Fruit fly (Drosophila melanogaster) whole organism, embryonic: ENCODE results near the gene CG2540.

Source experiments
- Bteb2 ChIP-seq: fragments of 200-800 bp; sonication (Bioruptor generic); optimal IDR thresholded peaks from 2 replicates; lab custom pipeline; 2016; ENCODE audit warnings: missing biosample characterization, missing genetic modification characterization
- CG10209 ChIP-seq: fragments of 200-800 bp; sonication (Bioruptor generic); optimal IDR thresholded peaks from 3 replicates; lab custom pipeline; 2017; ENCODE audit warnings: missing biosample characterization, mild to moderate bottlenecking, missing genetic modification characterization, missing genetic modification reagents
- CG10959 ChIP-seq: fragments of 200-800 bp; sonication (Bioruptor generic); IDR thresholded peaks from 2 replicates; pipeline ENCODE4 v1.3.6; 2022; ENCODE audit warnings: missing biosample characterization, missing genetic modification characterization
- CG11247 ChIP-seq: fragments of 200-800 bp; sonication (Bioruptor generic); IDR thresholded peaks from 2 replicates; pipeline ENCODE4 v1.3.6; 2022; ENCODE audit warnings: missing biosample characterization, missing genetic modification characterization
- CG11504 ChIP-seq: fragments of 200-800 bp; sonication (Bioruptor generic); optimal IDR thresholded peaks from 3 replicates; lab custom pipeline; 2019; ENCODE audit warnings: missing biosample characterization, mild to moderate bottlenecking, missing genetic modification characterization, moderate library complexity
- CG12219 ChIP-seq: fragments of 200-800 bp; sonication (Bioruptor generic); optimal IDR thresholded peaks from 3 replicates; lab custom pipeline; 2018; ENCODE audit warnings: missing biosample characterization, mild to moderate bottlenecking, missing genetic modification characterization
- CG13775 ChIP-seq: fragments of 200-800 bp; sonication (Bioruptor generic); optimal IDR thresholded peaks from 3 replicates; lab custom pipeline; 2017; ENCODE audit warnings: missing biosample characterization, mild to moderate bottlenecking, missing genetic modification characterization
- CG14667 ChIP-seq: fragments of 200-800 bp; sonication (Bioruptor generic); IDR thresholded peaks from 2 replicates; pipeline ENCODE4 v1.3.6; 2022; ENCODE audit warnings: missing biosample characterization, missing genetic modification characterization
- CG18764 ChIP-seq: fragments of 200-800 bp; sonication (Bioruptor generic); optimal IDR thresholded peaks from 3 replicates; lab custom pipeline; 2016; ENCODE audit warnings: missing biosample characterization, missing genetic modification characterization
- CG2712 ChIP-seq: fragments of 200-800 bp; optimal IDR thresholded peaks from 3 replicates; lab custom pipeline; 2019; ENCODE audit warnings: missing biosample characterization, mild to moderate bottlenecking, missing genetic modification characterization, moderate library complexity
- CG31224 ChIP-seq: fragments of 200-800 bp; sonication (Bioruptor generic); IDR thresholded peaks from 2 replicates; pipeline ENCODE4 v1.3.6; 2022; ENCODE audit warnings: missing biosample characterization, missing genetic modification characterization
- CG32772 ChIP-seq: fragments of 200-800 bp; sonication (Bioruptor generic); IDR thresholded peaks from 2 replicates; pipeline ENCODE4 v1.3.6; 2022; ENCODE audit warnings: missing biosample characterization, missing genetic modification characterization
- CG33213 ChIP-seq: fragments of 200-800 bp; sonication (Bioruptor generic); optimal IDR thresholded peaks from 3 replicates; lab custom pipeline; 2016; ENCODE audit warnings: missing biosample characterization, missing genetic modification characterization
- CG6765 ChIP-seq: fragments of 200-800 bp; sonication (Bioruptor generic); optimal IDR thresholded peaks from 3 replicates; lab custom pipeline; 2017; ENCODE audit warnings: missing biosample characterization, mild to moderate bottlenecking, missing genetic modification characterization
- CG7271 ChIP-seq: fragments of 200-800 bp; sonication (Bioruptor generic); optimal IDR thresholded peaks from 2 replicates; lab custom pipeline; 2018; ENCODE audit warnings: missing biosample characterization, mild to moderate bottlenecking, missing genetic modification characterization, moderate library complexity
- CG7786 ChIP-seq: fragments of 200-800 bp; sonication (Bioruptor generic); optimal IDR thresholded peaks from 2 replicates; lab custom pipeline; 2016; ENCODE audit warnings: missing biosample characterization, missing genetic modification characterization
- CG8290 ChIP-seq, 3 experiments: fragments of 200-800 bp; sonication (Bioruptor generic); optimal IDR thresholded peaks; 2 replicates each; lab custom pipeline; 2016 to 2019; ENCODE audit warnings: missing biosample characterization in 3 of 3, missing genetic modification characterization in 3 of 3, mild to moderate bottlenecking in 2 of 3, moderate library complexity in 1 of 3
- Deaf1 ChIP-seq: fragments of 200-800 bp; optimal IDR thresholded peaks from 3 replicates; lab custom pipeline; 2019; ENCODE audit warnings: missing biosample characterization, mild to moderate bottlenecking, missing genetic modification characterization, moderate library complexity
- Fer1 ChIP-seq: fragments of 200-800 bp; sonication (Bioruptor generic); optimal IDR thresholded peaks from 2 replicates; lab custom pipeline; 2017; ENCODE audit warnings: missing biosample characterization, mild to moderate bottlenecking, missing genetic modification characterization
- Gug ChIP-seq: fragments of 200-800 bp; sonication (Bioruptor generic); IDR thresholded peaks from 4 replicates; pipeline ENCODE4 v1.3.6; 2022; ENCODE audit warnings: missing biosample characterization, missing genetic modification characterization
- HmgD ChIP-seq: fragments of 200-800 bp; sonication (Bioruptor generic); optimal IDR thresholded peaks from 3 replicates; lab custom pipeline; 2016; ENCODE audit warnings: missing biosample characterization, missing genetic modification characterization
- Hmr ChIP-seq: fragments of 200-800 bp; sonication (Bioruptor generic); optimal IDR thresholded peaks from 3 replicates; lab custom pipeline; 2017; ENCODE audit warnings: mild to moderate bottlenecking, missing biosample characterization, missing genetic modification reagents, missing genetic modification characterization
- Max ChIP-seq: fragments of 200-800 bp; sonication (Bioruptor generic); optimal IDR thresholded peaks from 2 replicates; lab custom pipeline; 2016; ENCODE audit warnings: missing biosample characterization, mild to moderate bottlenecking, missing genetic modification characterization
- NFAT ChIP-seq: fragments of 200-800 bp; sonication (Bioruptor generic); IDR thresholded peaks from 2 replicates; pipeline ENCODE4 v1.3.6; 2022; ENCODE audit warnings: missing biosample characterization, missing genetic modification characterization
- Ptx1 ChIP-seq: fragments of 200-800 bp; sonication (Bioruptor generic); IDR thresholded peaks from 2 replicates; pipeline ENCODE4 v1.3.6; 2022; ENCODE audit warnings: missing biosample characterization, missing genetic modification characterization
- Sry-δ ChIP-seq: fragments of 200-800 bp; sonication (Bioruptor generic); optimal IDR thresholded peaks from 2 replicates; lab custom pipeline; 2016; ENCODE audit warnings: missing biosample characterization, missing genetic modification characterization
- Usf ChIP-seq: fragments of 200-800 bp; sonication (Bioruptor generic); optimal IDR thresholded peaks from 2 replicates; lab custom pipeline; 2017; ENCODE audit warnings: missing genotype, missing biosample characterization, missing genetic modification characterization
- Vsx1 ChIP-seq: fragments of 200-800 bp; sonication (Bioruptor generic); optimal IDR thresholded peaks from 2 replicates; lab custom pipeline; 2017; ENCODE audit warnings: missing biosample characterization, mild to moderate bottlenecking, missing genetic modification characterization, missing genetic modification reagents
- ab ChIP-seq: fragments of 200-800 bp; sonication (Bioruptor generic); optimal IDR thresholded peaks from 2 replicates; lab custom pipeline; 2016; ENCODE audit warnings: missing biosample characterization, missing genetic modification characterization
- ac ChIP-seq: fragments of 200-800 bp; sonication (Bioruptor generic); optimal IDR thresholded peaks from 3 replicates; lab custom pipeline; 2017; ENCODE audit warnings: missing biosample characterization, mild to moderate bottlenecking, missing genetic modification characterization
- aop ChIP-seq: fragments of 200-800 bp; sonication (Bioruptor generic); IDR thresholded peaks from 2 replicates; pipeline ENCODE4 v1.3.6; 2022; ENCODE audit warnings: missing biosample characterization, missing genetic modification characterization
- bbx ChIP-seq: fragments of 200-800 bp; sonication (Bioruptor generic); IDR thresholded peaks from 2 replicates; pipeline ENCODE4 v1.3.6; 2022; ENCODE audit warnings: missing biosample characterization, missing genetic modification characterization; ENCODE audit not compliant: partially characterized antibody
- da ChIP-seq: fragments of 200-800 bp; sonication (Bioruptor generic); optimal IDR thresholded peaks from 2 replicates; lab custom pipeline; 2016; ENCODE audit warnings: missing biosample characterization, missing genetic modification characterization
- en ChIP-seq: fragments of 200-800 bp; sonication (Bioruptor generic); optimal IDR thresholded peaks from 2 replicates; lab custom pipeline; 2016; ENCODE audit warnings: missing biosample characterization, missing genetic modification characterization
- eve ChIP-seq, 2 experiments: fragments of >200 bp; optimal IDR thresholded peaks; 2 replicates each; lab custom pipeline; 2017; ENCODE audit warnings: missing biosample characterization in 2 of 2, missing genetic modification characterization in 2 of 2
- gcm ChIP-seq: fragments of 200-800 bp; sonication (Bioruptor generic); optimal IDR thresholded peaks from 2 replicates; lab custom pipeline; 2019; ENCODE audit warnings: missing biosample characterization, mild to moderate bottlenecking, missing genetic modification characterization, moderate library complexity
- gfzf ChIP-seq: fragments of 200-800 bp; sonication (Bioruptor generic); optimal IDR thresholded peaks from 2 replicates; lab custom pipeline; 2016; ENCODE audit warnings: missing biosample characterization, mild to moderate bottlenecking, missing genetic modification characterization, moderate library complexity
- gsb-n ChIP-seq: fragments of 200-800 bp; sonication (Bioruptor generic); optimal IDR thresholded peaks from 3 replicates; lab custom pipeline; 2018; ENCODE audit warnings: missing biosample characterization, mild to moderate bottlenecking, missing genetic modification characterization
- hbn ChIP-seq: fragments of 200-800 bp; sonication (Bioruptor generic); IDR thresholded peaks from 2 replicates; pipeline ENCODE4 v1.3.6; 2022; ENCODE audit warnings: missing biosample characterization, missing genetic modification characterization; ENCODE audit not compliant: partially characterized antibody
- hth ChIP-seq: fragments of >200 bp; optimal IDR thresholded peaks from 2 replicates; lab custom pipeline; 2017; ENCODE audit warnings: inconsistent platforms
- nmo ChIP-seq: fragments of 200-800 bp; sonication (Bioruptor generic); optimal IDR thresholded peaks from 2 replicates; lab custom pipeline; 2018; ENCODE audit warnings: missing biosample characterization, mild to moderate bottlenecking, missing genetic modification characterization, moderate library complexity
- row ChIP-seq: fragments of 200-800 bp; sonication (Bioruptor generic); IDR thresholded peaks from 3 replicates; pipeline ENCODE4 v1.3.6; 2022; ENCODE audit warnings: missing biosample characterization, missing genetic modification characterization
- schlank ChIP-seq: fragments of 200-800 bp; sonication (Bioruptor generic); optimal IDR thresholded peaks from 2 replicates; lab custom pipeline; 2018; ENCODE audit warnings: missing biosample characterization, mild to moderate bottlenecking, missing genetic modification characterization
- slbo ChIP-seq: fragments of 200-800 bp; sonication (Bioruptor generic); IDR thresholded peaks from 2 replicates; pipeline ENCODE4 v1.3.6; 2022; ENCODE audit warnings: missing biosample characterization, missing genetic modification characterization
- sqz ChIP-seq: fragments of 200-800 bp; sonication (Bioruptor generic); optimal IDR thresholded peaks from 3 replicates; lab custom pipeline; 2018; ENCODE audit warnings: missing biosample characterization, mild to moderate bottlenecking, missing genetic modification characterization
- ssp ChIP-seq: fragments of 200-800 bp; sonication (Bioruptor generic); IDR thresholded peaks from 2 replicates; pipeline ENCODE4 v1.3.6; 2022; ENCODE audit warnings: missing biosample characterization, missing genetic modification characterization
- tgo ChIP-seq: fragments of 200-800 bp; sonication (Bioruptor generic); IDR thresholded peaks from 3 replicates; pipeline ENCODE4 v1.3.6; 2022; ENCODE audit warnings: missing biosample characterization, missing genetic modification characterization
- usp ChIP-seq: fragments of >200 bp; optimal IDR thresholded peaks from 2 replicates; lab custom pipeline; 2017; ENCODE audit warnings: missing biosample characterization, missing genetic modification characterization
- vfl ChIP-seq: fragments of 200-800 bp; sonication (Bioruptor generic); optimal IDR thresholded peaks from 2 replicates; lab custom pipeline; 2016; ENCODE audit warnings: missing biosample characterization, missing genetic modification characterization
- wdn ChIP-seq: fragments of 200-800 bp; sonication (Bioruptor generic); IDR thresholded peaks from 2 replicates; pipeline ENCODE4 v1.3.6; 2022; ENCODE audit warnings: missing biosample characterization, missing genetic modification characterization
- zen2 ChIP-seq: fragments of 200-800 bp; sonication (Bioruptor generic); IDR thresholded peaks from 3 replicates; pipeline ENCODE4 v1.3.6; 2022; ENCODE audit warnings: missing biosample characterization, missing genetic modification characterization; ENCODE audit not compliant: partially characterized antibody

The CG2540 gene

dm6 chrX:12658999-12659560, 29.4 kb downstream of the CG2540 start, which contains the start of gene Tis11 (continued):
- TF ChIP-seq CG32772 (no peak), aop (GFP tag; lab: Robert Waterston, UW) (no peak), CG7786 (GFP tag; lab: Kevin White, UChicago) (no peak), Hmr (peak; percentile 58), CG18764 (GFP tag; lab: Kevin White, UChicago) (no peak), hbn (GFP tag; lab: Robert Waterston, UW) (no peak), Usf (no peak), gsb-n (tag; lab: Kevin White, UChicago) (no peak), tgo (GFP tag; lab: Robert Waterston, UW) (no peak), CG10959 (no peak), en (GFP tag; lab: Kevin White, UChicago) (no peak), slbo (GFP tag; lab: Robert Waterston, UW) (no peak; the same call in 1 of the 2 replicates), ac (no peak), usp (no peak), Fer1 (peak; percentile 49), CG2712 (tag; lab: Kevin White, UChicago) (peak; percentile 16), schlank (no peak), bbx (GFP tag; lab: Robert Waterston, UW) (peak; percentile 53; the same call in 1 of the 2 replicates), CG33213 (GFP tag; lab: Kevin White, UChicago) (peak; percentile 1), sqz (GFP tag; lab: Kevin White, UChicago) (peak; percentile 25), CG10209 (peak; percentile 9), CG8290 (GFP tag; optimal IDR thresholded peaks at IDR 0.05; lab: Kevin White, UChicago) (no peak), CG8290 (tag; optimal IDR thresholded peaks at IDR 0.05; lab: Kevin White, UChicago) (peak in 1 of 2 experiments; percentile 55), gfzf (GFP tag; lab: Kevin White, UChicago) (peak; percentile 96), hth (lab: Kevin White, UChicago) (no peak), Gug (GFP tag; lab: Robert Waterston, UW) (no peak), row (GFP tag; lab: Robert Waterston, UW) (0 out of 3 replicates have a peak, but pooled peaks have one; percentile 30), Ptx1 (no peak), ab (GFP tag; lab: Kevin White, UChicago) (no peak), vfl (no peak), CG11247 (GFP tag; lab: Robert Waterston, UW) (0 out of 2 replicates have a peak, but pooled peaks have one; percentile 11), NFAT (peak; percentile 49), wdn (GFP tag; lab: Robert Waterston, UW) (no peak), Vsx1 (GFP tag; lab: Kevin White, UChicago) (no peak), Bteb2 (GFP tag; lab: Kevin White, UChicago) (no peak), gcm (GFP tag; lab: Kevin White, UChicago) (no peak), CG11504 (tag; lab: Kevin White, UChicago) (peak; percentile 14), eve (GFP tag; optimal IDR thresholded peaks at IDR 0.05; lab: Kevin White, UChicago) (no peak), ssp (GFP tag; lab: Robert Waterston, UW) (no peak), zen2 (no peak), Max (GFP tag; lab: Kevin White, UChicago) (no peak), da (GFP tag; lab: Kevin White, UChicago) (no peak), CG14667 (no peak), CG31224 (GFP tag; lab: Robert Waterston, UW) (no peak), CG7271 (tag; lab: Kevin White, UChicago) (no peak), CG12219 (GFP tag; lab: Kevin White, UChicago) (no peak), nmo (peak; percentile 27), HmgD (peak; percentile 62), Sry-δ (peak; percentile 69), CG6765 (GFP tag; lab: Kevin White, UChicago) (no peak), Deaf1 (peak; percentile 58), CG13775 (GFP tag; lab: Kevin White, UChicago) (peak; percentile 1)
